Worm (Caenorhabditis elegans) whole organism, L4 larva: Measurements from ENCODE around the gene sfa-1.

Experiments used
- F49E8.2 ChIP-seq: sonication (generic microtip); optimal IDR thresholded peaks from 2 replicates; lab custom pipeline; 2016; ENCODE audit warnings: missing compliant biosample characterization, mild to moderate bottlenecking, missing genetic modification characterization, borderline replicate concordance
- T20F7.1 ChIP-seq: fragments of 200-800 bp; sonication (Bioruptor generic); optimal IDR thresholded peaks from 2 replicates; lab custom pipeline; 2018; ENCODE audit warnings: mild to moderate bottlenecking, missing genetic modification characterization, missing compliant biosample characterization
- T26A8.4 ChIP-seq: fragments of 200-800 bp; sonication (Bioruptor generic); IDR thresholded peaks from 2 replicates; pipeline ENCODE4 v1.3.6; 2022; ENCODE audit warnings: missing genetic modification characterization, missing compliant biosample characterization
- Y105C5A.15 ChIP-seq: fragments of 200-800 bp; sonication (Bioruptor generic); IDR thresholded peaks from 2 replicates; pipeline ENCODE4 v1.3.6; 2022; ENCODE audit warnings: missing genetic modification characterization, missing compliant biosample characterization
- Y48G9A.11 ChIP-seq: fragments of 200-800 bp; sonication (Bioruptor generic); IDR thresholded peaks from 2 replicates; pipeline ENCODE4 v1.3.6; 2022; ENCODE audit warnings: missing genetic modification reagents, missing genetic modification characterization, missing compliant biosample characterization
- aha-1 ChIP-seq: fragments of 150-350 bp; peaks from one replicate; lab custom pipeline; 2014; ENCODE audit warnings: missing biosample characterization, missing genetic modification characterization
- ama-1 ChIP-seq: fragments of 150-350 bp; optimal IDR thresholded peaks from 2 replicates; lab custom pipeline; 2014; ENCODE audit warnings: inconsistent platforms, mixed read lengths
- arid-1 ChIP-seq: fragments of 200-800 bp; sonication (Bioruptor generic); conservative IDR thresholded peaks from 2 replicates; pipeline ENCODE4 v1.3.6; 2022; ENCODE audit warnings: missing genetic modification reagents, missing genetic modification characterization, missing compliant biosample characterization
- ceh-20 ChIP-seq: fragments of 200-800 bp; sonication (Bioruptor generic); IDR thresholded peaks from 2 replicates; pipeline ENCODE4 v1.3.6; 2022; ENCODE audit warnings: missing genetic modification reagents, missing genetic modification characterization, missing compliant biosample characterization
- daf-16 ChIP-seq, 3 experiments: sonication (generic microtip); optimal IDR thresholded peaks; 2 replicates each; lab custom pipeline; 2016 to 2017; ENCODE audit warnings: missing genetic modification characterization in 3 of 3, missing genetic modification reagents in 3 of 3, mild to moderate bottlenecking in 2 of 3, missing compliant biosample characterization in 2 of 3, missing biosample characterization in 1 of 3, moderate library complexity in 1 of 3
- dmd-6 ChIP-seq: fragments of 200-800 bp; sonication (Bioruptor generic); IDR thresholded peaks from 2 replicates; pipeline ENCODE4 v1.3.6; 2022; ENCODE audit warnings: missing genetic modification reagents, missing genetic modification characterization, missing compliant biosample characterization
- dve-1 ChIP-seq: sonication (generic microtip); optimal IDR thresholded peaks from 2 replicates; lab custom pipeline; 2017; ENCODE audit warnings: antibody characterized with exemption, mild to moderate bottlenecking, missing genetic modification characterization, missing compliant biosample characterization; ENCODE audit not compliant: insufficient read depth
- egl-27 ChIP-seq: sonication (generic microtip); optimal IDR thresholded peaks from 3 replicates; lab custom pipeline; 2017; ENCODE audit warnings: missing biosample characterization, missing genetic modification reagents, missing genetic modification characterization
- fkh-10 ChIP-seq: fragments of 150-350 bp; optimal IDR thresholded peaks from 2 replicates; lab custom pipeline; 2014; ENCODE audit warnings: missing biosample characterization, missing genetic modification reagents, missing genetic modification characterization
- hmg-1.1 ChIP-seq: fragments of 200-800 bp; sonication (Bioruptor generic); IDR thresholded peaks from 2 replicates; pipeline ENCODE4 v1.3.6; 2022; ENCODE audit warnings: missing genetic modification reagents, missing genetic modification characterization, missing compliant biosample characterization
- lin-38 ChIP-seq: fragments of 200-800 bp; sonication (Bioruptor generic); IDR thresholded peaks from 2 replicates; pipeline ENCODE4 v1.3.6; 2022; ENCODE audit warnings: missing genetic modification reagents, missing genetic modification characterization, missing compliant biosample characterization
- lin-39 ChIP-seq: fragments of 150-350 bp; optimal IDR thresholded peaks from 2 replicates; lab custom pipeline; 2014; ENCODE audit warnings: missing biosample characterization, missing genetic modification reagents, missing genetic modification characterization
- lir-3 ChIP-seq: sonication (generic microtip); optimal IDR thresholded peaks from 2 replicates; lab custom pipeline; 2016; ENCODE audit warnings: mild to moderate bottlenecking, missing genetic modification characterization, missing compliant biosample characterization
- lsy-2 ChIP-seq, 2 experiments: fragments of 150-350 bp in 1 of 2; sonication (generic microtip) in 1 of 2; optimal IDR thresholded peaks; 2 replicates each; lab custom pipeline; 2014 to 2017; ENCODE audit warnings: missing biosample characterization in 2 of 2, missing genetic modification characterization in 2 of 2
- mdl-1 ChIP-seq, 2 experiments: fragments of 150-350 bp in 1 of 2; sonication (generic microtip) in 1 of 2; optimal IDR thresholded peaks; 2 replicates each; lab custom pipeline; 2014 to 2017; ENCODE audit warnings: missing biosample characterization in 2 of 2, missing genetic modification characterization in 2 of 2
- mes-2 ChIP-seq: sonication (generic microtip); optimal IDR thresholded peaks from 2 replicates; lab custom pipeline; 2016; ENCODE audit warnings: missing genotype, mild to moderate bottlenecking, missing genetic modification characterization, missing compliant biosample characterization; ENCODE audit not compliant: poor library complexity, severe bottlenecking
- mxl-3 ChIP-seq: fragments of 200-800 bp; sonication (Bioruptor generic); optimal IDR thresholded peaks from 2 replicates; lab custom pipeline; 2018; ENCODE audit warnings: mild to moderate bottlenecking, missing genetic modification characterization, missing compliant biosample characterization
- nhr-6 ChIP-seq: fragments of 150-350 bp; optimal IDR thresholded peaks from 2 replicates; lab custom pipeline; 2014; ENCODE audit warnings: missing biosample characterization, missing genetic modification characterization
- nhr-77 ChIP-seq: fragments of 150-350 bp; optimal IDR thresholded peaks from 2 replicates; lab custom pipeline; 2014; ENCODE audit warnings: missing biosample characterization, missing genetic modification characterization
- pha-4 ChIP-seq, 2 experiments: fragments of 150-350 bp in 1 of 2; fragments of 200-800 bp in 1 of 2; sonication (Bioruptor generic) in 1 of 2; IDR thresholded peaks in 1 of 2; optimal IDR thresholded peaks in 1 of 2; 2 replicates each; pipeline versions ENCODE4 v1.3.6 to Lab custom; 2014 to 2022; ENCODE audit warnings: missing genetic modification characterization in 2 of 2, missing genetic modification reagents in 2 of 2, missing biosample characterization in 1 of 2, missing compliant biosample characterization in 1 of 2
- rbr-2 ChIP-seq: sonication (generic microtip); optimal IDR thresholded peaks from 2 replicates; lab custom pipeline; 2016; ENCODE audit warnings: missing genotype, missing genetic modification characterization, missing compliant biosample characterization
- saeg-2 ChIP-seq: fragments of 200-800 bp; sonication (Bioruptor generic); IDR thresholded peaks from 2 replicates; pipeline ENCODE4 v1.3.6; 2022; ENCODE audit warnings: missing genetic modification reagents, missing genetic modification characterization, missing compliant biosample characterization
- skn-1 ChIP-seq: fragments of 150-350 bp; optimal IDR thresholded peaks from 2 replicates; lab custom pipeline; 2014; ENCODE audit warnings: missing biosample characterization, missing genetic modification characterization
- spr-3 ChIP-seq: fragments of 200-800 bp; sonication (Bioruptor generic); optimal IDR thresholded peaks from 2 replicates; lab custom pipeline; 2018; ENCODE audit warnings: mild to moderate bottlenecking, missing genetic modification characterization, missing compliant biosample characterization
- tag-97 ChIP-seq: fragments of 200-800 bp; sonication (Bioruptor generic); IDR thresholded peaks from 2 replicates; pipeline ENCODE4 v1.3.6; 2022; ENCODE audit warnings: missing genetic modification characterization, missing compliant biosample characterization
- unc-130 ChIP-seq: sonication (generic microtip); optimal IDR thresholded peaks from 2 replicates; lab custom pipeline; 2016; ENCODE audit warnings: missing genetic modification reagents, missing genetic modification characterization, missing compliant biosample characterization
- unc-62 ChIP-seq, 3 experiments: fragments of 150-350 bp in 1 of 3; sonication (generic microtip); optimal IDR thresholded peaks in 2 of 3; peaks in 1 of 3; 1 replicate in 1 of 3; 2 replicates in 2 of 3; lab custom pipeline; 2014 to 2017; ENCODE audit warnings: missing biosample characterization in 3 of 3, missing genetic modification characterization in 3 of 3, missing genetic modification reagents in 3 of 3, missing genotype in 1 of 3
- vab-7 ChIP-seq: fragments of 200-800 bp; sonication (Bioruptor generic); IDR thresholded peaks from 2 replicates; pipeline ENCODE4 v1.3.6; 2022; ENCODE audit warnings: missing genetic modification reagents, missing genetic modification characterization, missing compliant biosample characterization
- zfp-3 ChIP-seq: fragments of 200-800 bp; sonication (Bioruptor generic); conservative IDR thresholded peaks from 2 replicates; pipeline ENCODE4 v1.3.6; 2022; ENCODE audit warnings: missing genetic modification reagents, missing genetic modification characterization, missing compliant biosample characterization
- zip-2 ChIP-seq: fragments of 150-350 bp; optimal IDR thresholded peaks from 2 replicates; lab custom pipeline; 2014; ENCODE audit warnings: missing biosample characterization, missing genetic modification characterization

sfa-1 gene

ce11 chrIV:17096168-17096567 lies 14.6 kb downstream of the sfa-1 start, which contains the start of gene Y116A8C.27:
TSS of gene Y116A8C.27 (minus strand) at chrIV:17096268.
- no peak for TF ChIP-seq zip-2 (tag; lab: Kevin White, UChicago)
- no peak for TF ChIP-seq Y48G9A.11
- TF ChIP-seq ama-1: peak; percentile 32

DNA sequence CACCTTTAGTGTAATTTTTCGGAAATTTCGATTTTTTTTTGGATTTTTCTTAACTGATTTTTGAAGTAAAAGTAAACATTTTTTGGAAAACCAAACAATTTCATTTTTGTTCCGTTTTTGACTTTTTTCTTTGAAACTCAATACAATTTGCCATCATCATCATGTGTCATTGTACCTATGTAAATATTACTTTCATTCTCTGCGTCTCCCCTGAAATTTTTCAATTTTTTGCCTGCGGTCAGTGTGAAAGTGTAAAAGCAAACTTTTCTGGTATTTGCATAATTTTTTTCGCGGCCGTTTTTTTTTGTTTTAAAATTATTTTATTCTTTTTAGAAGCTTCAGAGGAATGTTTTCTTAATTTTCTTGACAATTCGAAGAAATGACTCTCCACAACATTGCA lies 17.1 kb downstream of the sfa-1 start, which contains the start of gene Y116A8C.29:
Y116A8C.29 (plus strand) TSS at position 328 of the 400 bp plus-strand sequence.
- peak; percentile 14 for TF ChIP-seq dve-1 (tag; lab: Kevin White, UChicago)
- TF ChIP-seq hmg-1.1 (GFP tag; lab: Robert Waterston, UW): no peak
- peak in 1 of 2 experiments; percentile 25 for TF ChIP-seq unc-62 (GFP tag; optimal IDR thresholded peaks at IDR 0.05 in 1 of 2; lab: Kevin White, UChicago)
- TF ChIP-seq unc-62 (tag; optimal IDR thresholded peaks at IDR 0.05; lab: Kevin White, UChicago): no peak
- TF ChIP-seq unc-130 (GFP tag; lab: Kevin White, UChicago): no peak
- no peak for TF ChIP-seq pha-4 (GFP tag; IDR thresholded peaks at IDR 0.05; lab: Robert Waterston, UW)
- TF ChIP-seq pha-4 (tag; optimal IDR thresholded peaks at IDR 0.05; lab: Kevin White, UChicago): peak; percentile 27
- no peak for TF ChIP-seq ceh-20 (GFP tag; lab: Robert Waterston, UW)
- TF ChIP-seq saeg-2 (GFP tag; lab: Robert Waterston, UW): no peak
- TF ChIP-seq T20F7.1 (GFP tag; lab: Kevin White, UChicago): no peak
- TF ChIP-seq, all 104 proteins: peak for 3

ce11 chrIV:17088849-17089248 lies 21.9 kb downstream of the sfa-1 start, which contains the start of gene Y116A8C.43:
TSS of gene Y116A8C.43 (plus strand) at chrIV:17088851.
- peak; percentile 76 for TF ChIP-seq aha-1 (tag; lab: Kevin White, UChicago)
- peak; percentile 73 for TF ChIP-seq lin-38 (GFP tag; lab: Robert Waterston, UW)
- TF ChIP-seq fkh-10: no peak
- peak; percentile 79 for TF ChIP-seq F49E8.2
- TF ChIP-seq rbr-2 (tag; lab: Kevin White, UChicago): peak; percentile 9
- TF ChIP-seq mes-2 (tag; lab: Kevin White, UChicago): peak; percentile 23
- 0 out of 2 replicates have a peak, but pooled peaks have one; percentile 27 for TF ChIP-seq T26A8.4 (GFP tag; lab: Robert Waterston, UW)
- TF ChIP-seq nhr-6 (tag; lab: Kevin White, UChicago): no peak
- 0 out of 2 replicates have a peak, but pooled peaks have one; percentile 17 for TF ChIP-seq zfp-3 (GFP tag; lab: Robert Waterston, UW)
- no peak for TF ChIP-seq mxl-3
- no peak; the same call in 1 of the 2 replicates for TF ChIP-seq Y48G9A.11
- TF ChIP-seq vab-7 (GFP tag; lab: Robert Waterston, UW): no peak
- no peak for TF ChIP-seq spr-3 (GFP tag; lab: Kevin White, UChicago)
- TF ChIP-seq dmd-6: no peak
- TF ChIP-seq lir-3: no peak
- TF ChIP-seq skn-1 (tag; lab: Kevin White, UChicago): no peak
- TF ChIP-seq tag-97 (GFP tag; lab: Robert Waterston, UW): no peak
- no peak for TF ChIP-seq mdl-1 (tag; optimal IDR thresholded peaks at IDR 0.05; lab: Kevin White, UChicago)
- no peak for TF ChIP-seq egl-27 (tag; lab: Kevin White, UChicago)
- no peak for TF ChIP-seq nhr-77
- no peak for TF ChIP-seq lin-39
- no peak for TF ChIP-seq Y105C5A.15 (GFP tag; lab: Robert Waterston, UW)
- peak; percentile 11; the same call in 1 of the 2 replicates for TF ChIP-seq arid-1 (GFP tag; lab: Robert Waterston, UW)
- no peak for TF ChIP-seq lsy-2 (tag; optimal IDR thresholded peaks at IDR 0.05; lab: Kevin White, UChicago)
- TF ChIP-seq daf-16 (GFP tag; optimal IDR thresholded peaks at IDR 0.05; lab: Kevin White, UChicago): no peak
- peak; percentile 27 for TF ChIP-seq daf-16 (tag; optimal IDR thresholded peaks at IDR 0.05; lab: Kevin White, UChicago)
- TF ChIP-seq ama-1: peak; percentile 84
- peak; percentile 56 for TF ChIP-seq unc-130 (GFP tag; lab: Kevin White, UChicago)
